Worm (Caenorhabditis elegans) whole organism, L1 larva: Measurements from ENCODE around the gene mrps-35.

Source experiments
- C16A3.4 ChIP-seq: fragments of 150-350 bp; optimal IDR thresholded peaks from 2 replicates; lab custom pipeline; 2014; ENCODE audit warnings: missing biosample characterization, missing genetic modification characterization
- F16B12.6 ChIP-seq: fragments of 150-350 bp; optimal IDR thresholded peaks from 2 replicates; lab custom pipeline; 2014; ENCODE audit warnings: missing biosample characterization, missing genetic modification characterization
- ceh-63 ChIP-seq: fragments of 200-800 bp; sonication (Bioruptor generic); optimal IDR thresholded peaks from 2 replicates; lab custom pipeline; 2018; ENCODE audit warnings: mild to moderate bottlenecking, missing genetic modification characterization, missing compliant biosample characterization
- ceh-88 ChIP-seq: fragments of 200-800 bp; sonication (Bioruptor generic); IDR thresholded peaks from 2 replicates; pipeline ENCODE4 v1.3.6; 2022; ENCODE audit warnings: missing genetic modification characterization, missing compliant biosample characterization
- ces-1 ChIP-seq: fragments of 150-350 bp; optimal IDR thresholded peaks from 2 replicates; lab custom pipeline; 2014; ENCODE audit warnings: missing biosample characterization, missing genetic modification reagents, missing genetic modification characterization
- dsc-1 ChIP-seq: sonication (generic microtip); optimal IDR thresholded peaks from 2 replicates; lab custom pipeline; 2016; ENCODE audit warnings: mild to moderate bottlenecking, missing genetic modification characterization, missing compliant biosample characterization
- efl-1 ChIP-seq, 4 experiments: fragments of 150-350 bp; optimal IDR thresholded peaks in 3 of 4; peaks in 1 of 4; 1 replicate in 1 of 4; 2 replicates in 3 of 4; lab custom pipeline; 2014; ENCODE audit warnings: missing biosample characterization in 2 of 4, missing genetic modification characterization in 2 of 4, missing genetic modification reagents in 2 of 4
- efl-3 ChIP-seq: fragments of 200-800 bp; sonication (Bioruptor generic); optimal IDR thresholded peaks from 2 replicates; lab custom pipeline; 2018; ENCODE audit warnings: mild to moderate bottlenecking, missing genetic modification characterization, missing compliant biosample characterization
- egl-27 ChIP-seq, 2 experiments: fragments of 150-350 bp in 1 of 2; sonication (generic microtip); optimal IDR thresholded peaks; 3 replicates each; lab custom pipeline; 2017 to 2018; ENCODE audit warnings: missing biosample characterization in 2 of 2, missing genetic modification characterization in 2 of 2, missing genetic modification reagents in 2 of 2
- fkh-8 ChIP-seq: sonication (generic microtip); optimal IDR thresholded peaks from 2 replicates; lab custom pipeline; 2016; ENCODE audit warnings: mild to moderate bottlenecking, missing genetic modification characterization, missing compliant biosample characterization
- hlh-4 ChIP-seq: sonication (generic microtip); optimal IDR thresholded peaks from 2 replicates; lab custom pipeline; 2016; ENCODE audit warnings: mild to moderate bottlenecking, missing genetic modification characterization, missing compliant biosample characterization
- lin-15B ChIP-seq: fragments of 150-350 bp; sonication (generic microtip); optimal IDR thresholded peaks from 3 replicates; lab custom pipeline; 2014; ENCODE audit warnings: missing biosample characterization, missing genetic modification characterization
- lir-3 ChIP-seq: sonication (generic microtip); optimal IDR thresholded peaks from 2 replicates; lab custom pipeline; 2016; ENCODE audit warnings: mild to moderate bottlenecking, missing genetic modification characterization, moderate library complexity, missing compliant biosample characterization; ENCODE audit not compliant: poor library complexity
- lsy-2 ChIP-seq, 2 experiments: fragments of 150-350 bp; optimal IDR thresholded peaks; 2 replicates each; lab custom pipeline; 2014; ENCODE audit warnings: missing biosample characterization in 2 of 2, missing genetic modification characterization in 2 of 2
- mef-2 ChIP-seq: fragments of 150-350 bp; optimal IDR thresholded peaks from 2 replicates; lab custom pipeline; 2014; ENCODE audit warnings: missing biosample characterization, missing genetic modification characterization
- nhr-12 ChIP-seq: sonication (generic microtip); optimal IDR thresholded peaks from 2 replicates; lab custom pipeline; 2017; ENCODE audit warnings: missing biosample characterization, missing genetic modification characterization
- nhr-19 ChIP-seq: fragments of 200-800 bp; sonication (Bioruptor generic); conservative IDR thresholded peaks from 2 replicates; pipeline ENCODE4 v1.3.6; 2022; ENCODE audit warnings: missing genetic modification characterization, missing compliant biosample characterization
- nhr-28 ChIP-seq: fragments of 150-350 bp; optimal IDR thresholded peaks from 2 replicates; lab custom pipeline; 2014; ENCODE audit warnings: missing biosample characterization, missing genetic modification characterization
- nhr-71 ChIP-seq: sonication (generic microtip); optimal IDR thresholded peaks from 2 replicates; lab custom pipeline; 2016; ENCODE audit warnings: mild to moderate bottlenecking, missing genetic modification characterization, moderate library complexity, missing compliant biosample characterization
- nhr-76 ChIP-seq: sonication (generic microtip); optimal IDR thresholded peaks from 2 replicates; lab custom pipeline; 2017; ENCODE audit warnings: missing biosample characterization, missing genetic modification characterization
- nhr-77 ChIP-seq: fragments of 150-350 bp; optimal IDR thresholded peaks from 2 replicates; lab custom pipeline; 2014; ENCODE audit warnings: missing biosample characterization, missing genetic modification characterization
- nhr-84 ChIP-seq: sonication (generic microtip); optimal IDR thresholded peaks from 2 replicates; lab custom pipeline; 2017; ENCODE audit warnings: missing biosample characterization, missing genetic modification characterization
- nhr-85 ChIP-seq: sonication (generic microtip); peaks from one replicate; lab custom pipeline; 2016; ENCODE audit warnings: missing genetic modification characterization, inconsistent platforms, missing compliant biosample characterization
- nhr-90 ChIP-seq: sonication (generic microtip); optimal IDR thresholded peaks from 2 replicates; lab custom pipeline; 2016; ENCODE audit warnings: mild to moderate bottlenecking, missing genetic modification characterization, missing compliant biosample characterization; ENCODE audit not compliant: poor library complexity
- pqm-1 ChIP-seq: sonication (generic microtip); optimal IDR thresholded peaks from 3 replicates; lab custom pipeline; 2017; ENCODE audit warnings: missing biosample characterization, missing genetic modification characterization
- rnt-1 ChIP-seq: sonication (generic microtip); optimal IDR thresholded peaks from 2 replicates; lab custom pipeline; 2016; ENCODE audit warnings: mild to moderate bottlenecking, missing genetic modification characterization, moderate library complexity, missing compliant biosample characterization
- sptf-1 ChIP-seq: fragments of 150-350 bp; optimal IDR thresholded peaks from 2 replicates; lab custom pipeline; 2014; ENCODE audit warnings: missing biosample characterization, missing genetic modification characterization
- unc-30 ChIP-seq: sonication (generic microtip); optimal IDR thresholded peaks from 2 replicates; lab custom pipeline; 2017; ENCODE audit warnings: missing biosample characterization, missing genetic modification characterization
- unc-62 ChIP-seq: fragments of 150-350 bp; optimal IDR thresholded peaks from 2 replicates; lab custom pipeline; 2014; ENCODE audit warnings: missing biosample characterization, missing genetic modification reagents, missing genetic modification characterization
- xbp-1 ChIP-seq: sonication (generic microtip); optimal IDR thresholded peaks from 2 replicates; lab custom pipeline; 2016; ENCODE audit warnings: missing genetic modification characterization, missing compliant biosample characterization
- zip-4 ChIP-seq: fragments of 200-800 bp; sonication (Bioruptor generic); optimal IDR thresholded peaks from 2 replicates; lab custom pipeline; 2018; ENCODE audit warnings: mild to moderate bottlenecking, missing genetic modification characterization, moderate library complexity, missing compliant biosample characterization
- ztf-11 ChIP-seq, 2 experiments: sonication (generic microtip); optimal IDR thresholded peaks; 2 replicates each; lab custom pipeline; 2016 to 2017; ENCODE audit warnings: missing genetic modification characterization in 2 of 2, missing biosample characterization in 1 of 2, missing compliant biosample characterization in 1 of 2

The mrps-35 gene

DNA sequence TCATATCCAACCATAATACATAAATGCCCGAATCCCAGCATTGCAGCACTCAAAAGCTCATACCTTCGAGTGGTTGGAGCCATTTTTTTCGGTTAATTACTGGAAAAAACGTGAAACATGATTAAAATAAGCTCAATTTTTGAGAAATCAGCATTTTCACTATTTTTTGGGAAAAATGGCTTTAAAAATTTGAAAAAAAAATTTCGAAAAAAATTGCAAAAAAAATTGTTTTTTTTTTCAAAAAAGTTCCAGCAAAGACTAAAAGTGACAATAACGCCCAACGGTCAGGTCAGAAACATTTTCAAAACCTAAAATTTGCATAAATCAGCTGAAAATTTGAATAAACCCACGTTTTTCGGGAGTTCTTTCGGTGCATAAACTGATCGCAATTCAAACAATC lies 43.6 kb downstream of the mrps-35 start, which contains the start of gene Y39B6A.29:
Gene Y39B6A.29 (minus strand): TSS at position 101 of the 400 bp plus-strand sequence.
- TF ChIP-seq lin-15B (tag; lab: Kevin White, UChicago) (no peak), pqm-1 (no peak), egl-27 (tag; optimal IDR thresholded peaks at IDR 0.05; lab: Kevin White, UChicago) (no peak), nhr-28 (tag; lab: Kevin White, UChicago) (no peak), hlh-4 (tag; lab: Kevin White, UChicago) (no peak), efl-3 (GFP tag; lab: Kevin White, UChicago) (no peak), dsc-1 (tag; lab: Kevin White, UChicago) (no peak), ztf-11 (tag; optimal IDR thresholded peaks at IDR 0.05; lab: Kevin White, UChicago) (no peak), mef-2 (no peak)

DNA sequence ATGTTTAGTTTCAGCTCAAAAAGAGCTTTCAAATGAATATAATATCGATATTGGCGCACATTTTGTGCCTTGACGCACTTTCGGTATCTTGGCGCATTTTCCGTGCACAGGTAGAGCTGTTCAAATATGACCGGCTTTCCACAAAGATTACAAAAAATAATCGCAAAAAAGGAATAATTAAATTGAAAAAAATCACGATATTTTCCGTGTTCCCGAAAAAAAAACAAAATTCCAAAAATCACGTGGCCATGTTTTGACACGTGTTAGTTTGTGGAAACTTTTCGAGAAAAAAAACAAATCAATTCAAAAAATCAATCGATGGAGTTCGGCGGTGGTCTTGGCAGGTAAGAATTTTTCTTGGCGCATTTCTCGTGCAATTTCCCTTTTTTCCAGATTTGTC lies 45.1 kb downstream of the mrps-35 start, which contains the start of gene Y39B6A.25:
Gene Y39B6A.25 (plus strand): TSS at position 301 of the 400 bp plus-strand sequence.
- no peak for TF ChIP-seq xbp-1 (tag; lab: Kevin White, UChicago)
- TF ChIP-seq nhr-85 (tag; lab: Kevin White, UChicago), result no peak
- no peak for TF ChIP-seq nhr-28 (tag; lab: Kevin White, UChicago)
- no peak for TF ChIP-seq unc-30 (tag; lab: Kevin White, UChicago)
- no peak for TF ChIP-seq efl-1 (optimal IDR thresholded peaks at IDR 0.05; lab: Kevin White, UChicago)
- TF ChIP-seq efl-1 (GFP tag; optimal IDR thresholded peaks at IDR 0.05 in 1 of 2; lab: Kevin White, UChicago), result peak in 1 of 2 experiments; percentile 78
- no peak for TF ChIP-seq nhr-77 (tag; lab: Kevin White, UChicago)
- no peak for TF ChIP-seq nhr-90 (tag; lab: Kevin White, UChicago)
- TF ChIP-seq ceh-63, result no peak
- no peak for TF ChIP-seq nhr-71

DNA sequence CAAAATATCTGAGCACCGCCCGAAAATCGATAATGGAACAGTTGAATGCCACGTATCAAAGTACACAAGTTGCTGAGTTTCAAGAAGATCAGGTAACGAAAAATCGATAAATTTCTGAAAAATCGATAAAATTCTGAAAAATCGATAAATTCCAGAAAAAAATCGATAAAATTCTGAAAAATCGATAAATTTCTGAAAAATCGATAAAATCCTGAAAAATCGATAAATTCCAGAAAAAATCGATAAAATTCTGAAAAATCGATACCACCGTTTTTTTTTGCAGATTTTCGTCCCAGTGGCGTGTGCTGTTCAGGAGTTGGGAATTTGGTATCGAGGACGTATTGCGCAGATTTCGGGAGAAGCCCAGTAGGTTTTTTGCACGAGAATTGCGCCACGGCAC lies 46.2 kb downstream of the mrps-35 start:
- no peak for TF ChIP-seq efl-3 (GFP tag; lab: Kevin White, UChicago)
- TF ChIP-seq F16B12.6 (tag; lab: Kevin White, UChicago), result no peak
- no peak for TF ChIP-seq xbp-1 (tag; lab: Kevin White, UChicago)
- no peak for TF ChIP-seq lsy-2 (tag; optimal IDR thresholded peaks at IDR 0.05; lab: Kevin White, UChicago)
- no peak for TF ChIP-seq unc-62
- no peak for TF ChIP-seq nhr-19 (GFP tag; lab: Robert Waterston, UW)
- TF ChIP-seq ces-1 (GFP tag; lab: Kevin White, UChicago), result no peak
- no peak for TF ChIP-seq sptf-1 (tag; lab: Kevin White, UChicago)
- no peak for TF ChIP-seq egl-27 (tag; optimal IDR thresholded peaks at IDR 0.05; lab: Kevin White, UChicago)

DNA sequence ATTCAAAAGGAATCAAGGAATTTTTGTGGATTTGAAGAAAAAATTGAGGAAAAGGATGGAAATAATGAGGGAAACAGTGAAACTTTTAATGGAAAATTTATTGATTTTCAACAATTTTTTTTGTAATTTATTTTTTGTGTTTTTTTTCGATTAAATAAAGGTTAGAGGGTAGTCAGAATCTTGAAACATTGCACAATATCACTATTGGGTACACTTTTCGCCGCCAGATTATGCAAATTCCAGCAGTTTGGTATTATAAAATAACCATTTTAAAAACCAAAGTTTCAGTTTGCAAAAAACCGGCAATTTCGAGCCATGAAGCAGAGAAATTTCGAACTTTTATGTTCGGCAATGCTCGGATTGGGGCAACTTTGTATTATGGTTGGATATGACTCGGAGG lies 50.4 kb downstream of the mrps-35 start, which contains the start of gene Y39B6A.27:
Gene Y39B6A.27 (plus strand): TSS at position 301 of the 400 bp plus-strand sequence.
- TF ChIP-seq nhr-85 (tag; lab: Kevin White, UChicago) (no peak), lir-3 (tag; lab: Kevin White, UChicago) (no peak), C16A3.4 (no peak), zip-4 (no peak), nhr-84 (tag; lab: Kevin White, UChicago) (no peak), rnt-1 (tag; lab: Kevin White, UChicago) (no peak), fkh-8 (tag; lab: Kevin White, UChicago) (no peak), nhr-76 (no peak), ceh-88 (GFP tag; lab: Robert Waterston, UW) (no peak), ztf-11 (tag; optimal IDR thresholded peaks at IDR 0.05; lab: Kevin White, UChicago) (no peak), nhr-12 (tag; lab: Kevin White, UChicago) (no peak)
- TF ChIP-seq, all 84 proteins: peak for 0
